Fruit fly (Drosophila melanogaster) whole organism, embryonic: ENCODE data around the gene CG18636.

ENCODE experiments used
- ATbp ChIP-seq: fragments of 200-800 bp; sonication (Bioruptor generic); optimal IDR thresholded peaks from 2 replicates; lab custom pipeline; 2017; ENCODE audit warnings: missing biosample characterization, mild to moderate bottlenecking, missing genetic modification characterization, missing genetic modification reagents
- Antp ChIP-seq: fragments of 200-800 bp; sonication (Bioruptor generic); optimal IDR thresholded peaks from 3 replicates; lab custom pipeline; 2016; ENCODE audit warnings: missing biosample characterization, missing genetic modification characterization
- B-H2 ChIP-seq: fragments of 200-800 bp; sonication (Bioruptor generic); optimal IDR thresholded peaks from 2 replicates; lab custom pipeline; 2018; ENCODE audit warnings: missing biosample characterization, mild to moderate bottlenecking, missing genetic modification characterization
- Bteb2 ChIP-seq: fragments of 200-800 bp; sonication (Bioruptor generic); optimal IDR thresholded peaks from 2 replicates; lab custom pipeline; 2016; ENCODE audit warnings: missing biosample characterization, missing genetic modification characterization
- CG10654 ChIP-seq: fragments of 200-800 bp; sonication (Bioruptor generic); optimal IDR thresholded peaks from 2 replicates; lab custom pipeline; 2016; ENCODE audit warnings: missing biosample characterization, missing genetic modification characterization
- CG11093 ChIP-seq: fragments of 200-800 bp; sonication (Bioruptor generic); IDR thresholded peaks from 3 replicates; pipeline ENCODE4 v1.3.6; 2022; ENCODE audit warnings: missing biosample characterization, missing genetic modification characterization
- CG11560 ChIP-seq: fragments of 200-800 bp; sonication (Bioruptor generic); IDR thresholded peaks from 3 replicates; pipeline ENCODE4 v1.3.6; 2022; ENCODE audit warnings: missing biosample characterization, missing genetic modification characterization
- CG12299 ChIP-seq: fragments of 200-800 bp; sonication (Bioruptor generic); optimal IDR thresholded peaks from 2 replicates; lab custom pipeline; 2018; ENCODE audit warnings: missing biosample characterization, mild to moderate bottlenecking, missing genetic modification characterization
- CG13287 ChIP-seq: fragments of 200-800 bp; sonication (Bioruptor generic); IDR thresholded peaks from 2 replicates; pipeline ENCODE4 v1.3.6; 2022; ENCODE audit warnings: missing biosample characterization, missing genetic modification characterization; ENCODE audit not compliant: partially characterized antibody
- CG14050 ChIP-seq: fragments of 200-800 bp; sonication (Bioruptor generic); IDR thresholded peaks from 3 replicates; pipeline ENCODE4 v1.3.6; 2022; ENCODE audit warnings: missing biosample characterization, missing genetic modification characterization
- CG14710 ChIP-seq: fragments of 200-800 bp; sonication (Bioruptor generic); optimal IDR thresholded peaks from 3 replicates; lab custom pipeline; 2019; ENCODE audit warnings: missing biosample characterization, mild to moderate bottlenecking, missing genetic modification characterization, moderate library complexity
- CG1647 ChIP-seq: fragments of 200-800 bp; sonication (Bioruptor generic); optimal IDR thresholded peaks from 3 replicates; lab custom pipeline; 2016; ENCODE audit warnings: missing biosample characterization, missing genetic modification characterization
- CG1792 ChIP-seq: fragments of 200-800 bp; sonication (Bioruptor generic); optimal IDR thresholded peaks from 2 replicates; lab custom pipeline; 2016; ENCODE audit warnings: missing biosample characterization, missing genetic modification characterization
- CG18619 ChIP-seq: fragments of 200-800 bp; sonication (Bioruptor generic); optimal IDR thresholded peaks from 3 replicates; lab custom pipeline; 2017; ENCODE audit warnings: missing biosample characterization, mild to moderate bottlenecking, missing genetic modification characterization
- CG3163 ChIP-seq: fragments of 200-800 bp; sonication (Bioruptor generic); optimal IDR thresholded peaks from 3 replicates; lab custom pipeline; 2016; ENCODE audit warnings: missing biosample characterization, missing genetic modification characterization
- CG3847 ChIP-seq: fragments of 200-800 bp; sonication (Bioruptor generic); IDR thresholded peaks from 2 replicates; pipeline ENCODE4 v1.3.6; 2022; ENCODE audit warnings: missing biosample characterization, missing genetic modification characterization
- CG5245 ChIP-seq: fragments of 200-800 bp; sonication (Bioruptor generic); optimal IDR thresholded peaks from 3 replicates; lab custom pipeline; 2016; ENCODE audit warnings: missing biosample characterization, missing genetic modification characterization
- CTCF ChIP-seq: fragments of 200-800 bp; sonication (Bioruptor generic); optimal IDR thresholded peaks from 2 replicates; lab custom pipeline; 2017; ENCODE audit warnings: missing biosample characterization, mild to moderate bottlenecking, missing genetic modification characterization, moderate library complexity
- D19B ChIP-seq: fragments of 200-800 bp; sonication (Bioruptor generic); optimal IDR thresholded peaks from 2 replicates; lab custom pipeline; 2017; ENCODE audit warnings: missing biosample characterization, mild to moderate bottlenecking, missing genetic modification characterization
- Dbx ChIP-seq: fragments of 200-800 bp; sonication (Bioruptor generic); IDR thresholded peaks from 3 replicates; pipeline ENCODE4 v1.3.6; 2022; ENCODE audit warnings: missing biosample characterization, missing genetic modification characterization
- Deaf1 ChIP-seq: fragments of 200-800 bp; optimal IDR thresholded peaks from 3 replicates; lab custom pipeline; 2019; ENCODE audit warnings: missing biosample characterization, mild to moderate bottlenecking, missing genetic modification characterization, moderate library complexity
- Ets65A ChIP-seq: fragments of 200-800 bp; sonication (Bioruptor generic); peaks from one replicate; lab custom pipeline; 2016; ENCODE audit warnings: missing biosample characterization, missing genetic modification characterization
- Fer2 ChIP-seq: fragments of 200-800 bp; sonication (Bioruptor generic); optimal IDR thresholded peaks from 2 replicates; lab custom pipeline; 2018; ENCODE audit warnings: missing biosample characterization, mild to moderate bottlenecking, missing genetic modification characterization, moderate library complexity
- Hr78 ChIP-seq, 2 experiments: fragments of 200-800 bp in 1 of 2; fragments of >200 bp in 1 of 2; sonication (Bioruptor generic) in 1 of 2; optimal IDR thresholded peaks; 2 replicates each; lab custom pipeline; 2017 to 2019; ENCODE audit warnings: missing biosample characterization in 2 of 2, missing genetic modification characterization in 2 of 2, mild to moderate bottlenecking in 1 of 2, moderate library complexity in 1 of 2
- Med ChIP-seq: fragments of 200-800 bp; sonication (Bioruptor generic); peaks from one replicate; lab custom pipeline; 2016; ENCODE audit warnings: missing biosample characterization, missing genetic modification characterization, mild to moderate bottlenecking, inconsistent platforms, moderate library complexity
- NC2α ChIP-seq: fragments of 200-800 bp; sonication (Bioruptor generic); optimal IDR thresholded peaks from 2 replicates; lab custom pipeline; 2016; ENCODE audit warnings: missing biosample characterization, missing genetic modification characterization
- Six4 ChIP-seq: fragments of 200-800 bp; sonication (Bioruptor generic); optimal IDR thresholded peaks from 2 replicates; lab custom pipeline; 2016; ENCODE audit warnings: missing biosample characterization, missing genetic modification characterization
- Sox100B ChIP-seq: fragments of 200-800 bp; sonication (Bioruptor generic); optimal IDR thresholded peaks from 3 replicates; lab custom pipeline; 2018; ENCODE audit warnings: missing biosample characterization, mild to moderate bottlenecking, missing genetic modification characterization
- Trl ChIP-seq, 3 experiments: fragments of >200 bp in 2 of 3; fragments of 200-800 bp in 1 of 3; sonication (Bioruptor generic) in 1 of 3; optimal IDR thresholded peaks; 2 replicates in 1 of 3; 3 replicates in 2 of 3; lab custom pipeline; 2016 to 2017; ENCODE audit warnings: missing biosample characterization in 1 of 3, missing genetic modification characterization in 1 of 3
- amos ChIP-seq: fragments of 200-800 bp; sonication (Bioruptor generic); IDR thresholded peaks from 2 replicates; pipeline ENCODE4 v1.3.6; 2022; ENCODE audit warnings: missing biosample characterization, missing genetic modification characterization; ENCODE audit not compliant: partially characterized antibody
- bowl ChIP-seq: fragments of 200-800 bp; sonication (Bioruptor generic); IDR thresholded peaks from 2 replicates; pipeline ENCODE4 v1.3.6; 2022; ENCODE audit warnings: missing biosample characterization, missing genetic modification characterization
- btn ChIP-seq: fragments of 200-800 bp; sonication (Bioruptor generic); optimal IDR thresholded peaks from 2 replicates; lab custom pipeline; 2016; ENCODE audit warnings: missing biosample characterization, missing genetic modification characterization
- cad ChIP-seq: fragments of >200 bp; optimal IDR thresholded peaks from 2 replicates; lab custom pipeline; 2017; ENCODE audit warnings: missing biosample characterization, missing genetic modification characterization
- cg ChIP-seq: fragments of 200-800 bp; sonication (Bioruptor generic); optimal IDR thresholded peaks from 3 replicates; lab custom pipeline; 2019; ENCODE audit warnings: missing biosample characterization, mild to moderate bottlenecking, missing genetic modification characterization, moderate library complexity
- danr ChIP-seq: fragments of 200-800 bp; sonication (Bioruptor generic); IDR thresholded peaks from 2 replicates; pipeline ENCODE4 v1.3.6; 2022; ENCODE audit warnings: missing biosample characterization, missing genetic modification characterization
- esg ChIP-seq: fragments of 200-800 bp; sonication (Bioruptor generic); conservative IDR thresholded peaks from 2 replicates; pipeline ENCODE4 v1.3.6; 2022; ENCODE audit warnings: missing biosample characterization, missing genetic modification characterization
- grau ChIP-seq: fragments of 200-800 bp; optimal IDR thresholded peaks from 3 replicates; lab custom pipeline; 2019; ENCODE audit warnings: missing biosample characterization, mild to moderate bottlenecking, missing genetic modification characterization, moderate library complexity
- gsb-n ChIP-seq: fragments of 200-800 bp; sonication (Bioruptor generic); optimal IDR thresholded peaks from 3 replicates; lab custom pipeline; 2018; ENCODE audit warnings: missing biosample characterization, mild to moderate bottlenecking, missing genetic modification characterization
- kah ChIP-seq: fragments of 200-800 bp; sonication (Bioruptor generic); optimal IDR thresholded peaks from 2 replicates; lab custom pipeline; 2018; ENCODE audit warnings: missing biosample characterization, mild to moderate bottlenecking, missing genetic modification characterization
- phol ChIP-seq: fragments of 200-800 bp; sonication (Bioruptor generic); optimal IDR thresholded peaks from 3 replicates; lab custom pipeline; 2018; ENCODE audit warnings: missing biosample characterization, mild to moderate bottlenecking, missing genetic modification characterization, moderate library complexity
- pnt ChIP-seq: fragments of 200-800 bp; sonication (Bioruptor generic); optimal IDR thresholded peaks from 3 replicates; lab custom pipeline; 2016; ENCODE audit warnings: missing biosample characterization, missing genetic modification characterization
- psq ChIP-seq: fragments of 200-800 bp; sonication (Bioruptor generic); optimal IDR thresholded peaks from 2 replicates; lab custom pipeline; 2017; ENCODE audit warnings: missing biosample characterization, missing genetic modification characterization
- repo ChIP-seq: fragments of 200-800 bp; sonication (Bioruptor generic); optimal IDR thresholded peaks from 2 replicates; lab custom pipeline; 2016; ENCODE audit warnings: missing biosample characterization, missing genetic modification characterization
- scrt ChIP-seq: fragments of 200-800 bp; sonication (Bioruptor generic); optimal IDR thresholded peaks from 2 replicates; lab custom pipeline; 2018; ENCODE audit warnings: missing biosample characterization, mild to moderate bottlenecking, missing genetic modification characterization, moderate library complexity
- slou ChIP-seq: fragments of 200-800 bp; sonication (Bioruptor generic); optimal IDR thresholded peaks from 3 replicates; lab custom pipeline; 2016; ENCODE audit warnings: missing biosample characterization, missing genetic modification characterization
- so ChIP-seq: fragments of 200-800 bp; sonication (Bioruptor generic); IDR thresholded peaks from 3 replicates; pipeline ENCODE4 v1.3.6; 2022; ENCODE audit warnings: missing biosample characterization, missing genetic modification characterization
- tap ChIP-seq: fragments of 200-800 bp; optimal IDR thresholded peaks from 3 replicates; lab custom pipeline; 2019; ENCODE audit warnings: missing biosample characterization, mild to moderate bottlenecking, missing genetic modification characterization, moderate library complexity
- tx ChIP-seq: fragments of 200-800 bp; sonication (Bioruptor generic); optimal IDR thresholded peaks from 2 replicates; lab custom pipeline; 2016; ENCODE audit warnings: missing biosample characterization, missing genetic modification characterization
- wdn ChIP-seq: fragments of 200-800 bp; sonication (Bioruptor generic); IDR thresholded peaks from 2 replicates; pipeline ENCODE4 v1.3.6; 2022; ENCODE audit warnings: missing biosample characterization, missing genetic modification characterization

CG18636 gene

dm6 chr2L:14797554-14797953, 13.2 kb upstream of the CG18636 start:
- no peak for TF ChIP-seq D19B (GFP tag; lab: Kevin White, UChicago)
- TF ChIP-seq kah: no peak
- no peak for TF ChIP-seq CG12299 (tag; lab: Kevin White, UChicago)
- TF ChIP-seq scrt (GFP tag; lab: Kevin White, UChicago): peak; percentile 17
- no peak for TF ChIP-seq ATbp (GFP tag; lab: Kevin White, UChicago)
- TF ChIP-seq Bteb2 (GFP tag; lab: Kevin White, UChicago): no peak
- TF ChIP-seq CG13287 (GFP tag; lab: Robert Waterston, UW): no peak
- no peak for TF ChIP-seq CG18619 (GFP tag; lab: Kevin White, UChicago)
- TF ChIP-seq Trl (optimal IDR thresholded peaks at IDR 0.05; lab: Kevin White, UChicago): peak; percentile 24 to 69
- no peak for TF ChIP-seq Trl (GFP tag; optimal IDR thresholded peaks at IDR 0.05; lab: Kevin White, UChicago)
- no peak for TF ChIP-seq Med (GFP tag; lab: Kevin White, UChicago)
- no peak for TF ChIP-seq Antp
- TF ChIP-seq Dbx (GFP tag; lab: Robert Waterston, UW): no peak
- TF ChIP-seq esg (GFP tag; lab: Robert Waterston, UW): no peak
- no peak for TF ChIP-seq CG14710 (tag; lab: Kevin White, UChicago)
- no peak for TF ChIP-seq Hr78 (GFP tag; optimal IDR thresholded peaks at IDR 0.05; lab: Kevin White, UChicago)
- TF ChIP-seq CG3163: peak; percentile 47
- TF ChIP-seq CG1647 (GFP tag; lab: Kevin White, UChicago): no peak
- TF ChIP-seq CG14050 (GFP tag; lab: Robert Waterston, UW): no peak
- TF ChIP-seq grau (tag; lab: Kevin White, UChicago): no peak
- TF ChIP-seq Deaf1 (tag; lab: Kevin White, UChicago): peak; percentile 85
- TF ChIP-seq slou (GFP tag; lab: Kevin White, UChicago): no peak
- no peak for TF ChIP-seq phol (tag; lab: Kevin White, UChicago)
- no peak for TF ChIP-seq CG5245 (GFP tag; lab: Kevin White, UChicago)
- TF ChIP-seq CG10654 (GFP tag; lab: Kevin White, UChicago): no peak
- no peak for TF ChIP-seq tap
- TF ChIP-seq Six4: no peak
- TF ChIP-seq, all 482 proteins: peak for 4

dm6 chr2L:14796542-14796941, 12.1 kb upstream of the CG18636 start, which contains the start of gene CG18420:
CG18420 (minus strand) TSS chr2L:14796642.
- TF ChIP-seq cad (GFP tag; lab: Kevin White, UChicago) (no peak), pnt (no peak)

dm6 chr2L:14774713-14775112, 9.7 kb downstream of the CG18636 start, which contains the start of gene CG4650:
CG4650 (minus strand) TSS chr2L:14774981.
- TF ChIP-seq B-H2 (GFP tag; lab: Kevin White, UChicago) (no peak), Ets65A (GFP tag; lab: Kevin White, UChicago) (peak; percentile 26), scrt (GFP tag; lab: Kevin White, UChicago) (no peak)

- TF ChIP-seq psq (GFP tag; lab: Kevin White, UChicago) (no peak), CG11560 (tag; lab: Robert Waterston, UW) (no peak), repo (no peak), danr (GFP tag; lab: Robert Waterston, UW) (no peak), CTCF (GFP tag; lab: Kevin White, UChicago) (no peak), so (GFP tag; lab: Robert Waterston, UW) (no peak), CG1647 (GFP tag; lab: Kevin White, UChicago) (no peak), CG1792 (GFP tag; lab: Kevin White, UChicago) (no peak), btn (no peak), CG3847 (GFP tag; lab: Robert Waterston, UW) (no peak), Sox100B (no peak), amos (GFP tag; lab: Robert Waterston, UW) (no peak), NC2α (GFP tag; lab: Kevin White, UChicago) (no peak), cg (no peak), bowl (GFP tag; lab: Robert Waterston, UW) (no peak), gsb-n (tag; lab: Kevin White, UChicago) (no peak), Fer2 (tag; lab: Kevin White, UChicago) (no peak), tx (GFP tag; lab: Kevin White, UChicago) (no peak), wdn (GFP tag; lab: Robert Waterston, UW) (no peak), CG11093 (GFP tag; lab: Robert Waterston, UW) (no peak)
- TF ChIP-seq, all 482 proteins: peak for 0
Observed at dm6 chr2L:14765608-14766007, 18.8 kb downstream of the CG18636 start, which contains the start of gene CG4701. CG4701 (plus strand) TSS chr2L:14765908.
